Worm (Caenorhabditis elegans) whole organism, L3 larva: ENCODE results near the gene T10C6.7.

Source experiments
- R02D3.7 ChIP-seq: fragments of 150-350 bp; optimal IDR thresholded peaks from 2 replicates; lab custom pipeline; 2014; ENCODE audit warnings: missing biosample characterization, missing genetic modification characterization
- ceh-16 ChIP-seq: sonication (generic microtip); optimal IDR thresholded peaks from 2 replicates; lab custom pipeline; 2017; ENCODE audit warnings: missing biosample characterization, missing genetic modification characterization
- ceh-28 ChIP-seq: fragments of 150-350 bp; optimal IDR thresholded peaks from 2 replicates; lab custom pipeline; 2014; ENCODE audit warnings: missing biosample characterization, missing genetic modification reagents, missing genetic modification characterization
- nhr-12 ChIP-seq: fragments of 150-350 bp; optimal IDR thresholded peaks from 2 replicates; lab custom pipeline; 2014; ENCODE audit warnings: missing biosample characterization, missing genetic modification characterization
- nhr-77 ChIP-seq: fragments of 150-350 bp; optimal IDR thresholded peaks from 2 replicates; lab custom pipeline; 2014; ENCODE audit warnings: missing biosample characterization, missing genetic modification characterization
- pqm-1 ChIP-seq: fragments of 150-350 bp; optimal IDR thresholded peaks from 2 replicates; lab custom pipeline; 2017; ENCODE audit warnings: missing biosample characterization, missing genetic modification characterization, inconsistent platforms
- skn-1 ChIP-seq: fragments of 150-350 bp; optimal IDR thresholded peaks from 2 replicates; lab custom pipeline; 2014; ENCODE audit warnings: missing biosample characterization, missing genetic modification characterization
- zag-1 ChIP-seq: fragments of 150-350 bp; optimal IDR thresholded peaks from 2 replicates; lab custom pipeline; 2014; ENCODE audit warnings: missing biosample characterization, missing genetic modification characterization

DNA sequence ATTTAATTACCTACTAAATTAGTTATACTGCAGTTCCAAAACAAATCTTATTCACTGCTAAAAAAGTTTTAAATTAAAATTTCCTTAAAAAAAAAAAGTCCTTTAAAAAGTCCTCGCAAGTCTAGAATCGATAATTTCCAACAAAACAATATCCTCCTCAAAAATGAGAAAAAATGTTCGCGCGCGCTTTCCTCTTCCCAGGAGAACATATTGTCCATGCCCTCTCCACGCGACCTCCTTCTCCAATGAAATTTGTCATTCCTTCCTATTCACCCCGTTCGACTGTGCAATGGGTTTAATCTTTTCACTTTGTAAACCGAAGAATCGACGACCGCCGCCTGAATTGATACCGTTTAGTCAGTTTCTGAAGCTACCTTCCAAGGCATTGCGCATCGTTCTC is 4.7 kb upstream of the T10C6.7 start, which contains the start of gene T10C6.10:
- no peak for TF ChIP-seq ceh-28 (tag; lab: Kevin White, UChicago)
- TF ChIP-seq R02D3.7 (tag; lab: Kevin White, UChicago): no peak
- no peak for TF ChIP-seq nhr-12
- TF ChIP-seq ceh-16: no peak
- no peak for TF ChIP-seq nhr-77 (tag; lab: Kevin White, UChicago)
- no peak for TF ChIP-seq pqm-1 (tag; lab: Kevin White, UChicago)
- no peak for TF ChIP-seq skn-1 (tag; lab: Kevin White, UChicago)
- TF ChIP-seq zag-1: no peak
